Worm (Caenorhabditis elegans): Measurements from ENCODE around the gene F20B6.10.

ce11 chrX:4246867-4247591 is 30.0 kb upstream of the F20B6.10 start, which contains the start of gene F48D6.4:
- TF ChIP-seq hsf-1 (GFP tag; IDR thresholded peaks at IDR 0.05) (no peak), sea-2 (GFP tag; IDR thresholded peaks at IDR 0.05) (no peak), F23B12.7 (tag; optimal IDR thresholded peaks at IDR 0.05; ENCODE audit: insufficient read depth) (no peak), tbp1 (GFP tag; optimal IDR thresholded peaks at IDR 0.05) (no peak), unc-62 (GFP tag; optimal IDR thresholded peaks at IDR 0.05) (no peak), ama-1 (optimal IDR thresholded peaks at IDR 0.05) (no peak), ama-1 (GFP tag; optimal IDR thresholded peaks at IDR 0.05) (no peak), rec-8 (tag; optimal IDR thresholded peaks at IDR 0.05) (no peak), nfya-1 (tag; optimal IDR thresholded peaks at IDR 0.05; ENCODE audit: borderline replicate concordance, insufficient read depth) (no peak), madf-6 (GFP tag; IDR thresholded peaks at IDR 0.05) (no peak), mel-28 (tag; optimal IDR thresholded peaks at IDR 0.05; ENCODE audit: borderline replicate concordance) (no peak), lsl-1 (GFP tag; optimal IDR thresholded peaks at IDR 0.05) (no peak), F33H1.4 (GFP tag; IDR thresholded peaks at IDR 0.05) (no peak), attf-3 (GFP tag; conservative IDR thresholded peaks at IDR 0.05) (no peak), K12H6.12 (tag; optimal IDR thresholded peaks at IDR 0.05) (no peak)
